Worm (Caenorhabditis elegans) whole organism, L4 larva: ENCODE data around the gene mpst-3.

Experiments used
- F26F4.8 ChIP-seq: fragments of 200-800 bp; sonication (Bioruptor generic); conservative IDR thresholded peaks from 2 replicates; pipeline ENCODE4 v1.3.6; 2022; ENCODE audit warnings: missing genetic modification characterization, missing compliant biosample characterization
- F44E2.7 ChIP-seq: fragments of 200-800 bp; sonication (Bioruptor generic); IDR thresholded peaks from 2 replicates; pipeline ENCODE4 v2.1.2; 2022; ENCODE audit warnings: missing genetic modification characterization, missing compliant biosample characterization
- F49E8.2 ChIP-seq: sonication (generic microtip); optimal IDR thresholded peaks from 2 replicates; lab custom pipeline; 2016; ENCODE audit warnings: missing compliant biosample characterization, mild to moderate bottlenecking, missing genetic modification characterization, borderline replicate concordance
- T20F7.1 ChIP-seq: fragments of 200-800 bp; sonication (Bioruptor generic); optimal IDR thresholded peaks from 2 replicates; lab custom pipeline; 2018; ENCODE audit warnings: mild to moderate bottlenecking, missing genetic modification characterization, missing compliant biosample characterization
- T26A8.4 ChIP-seq: fragments of 200-800 bp; sonication (Bioruptor generic); IDR thresholded peaks from 2 replicates; pipeline ENCODE4 v1.3.6; 2022; ENCODE audit warnings: missing genetic modification characterization, missing compliant biosample characterization
- Y48G9A.11 ChIP-seq: fragments of 200-800 bp; sonication (Bioruptor generic); IDR thresholded peaks from 2 replicates; pipeline ENCODE4 v1.3.6; 2022; ENCODE audit warnings: missing genetic modification reagents, missing genetic modification characterization, missing compliant biosample characterization
- Y75B8A.6 ChIP-seq: fragments of 200-800 bp; sonication (Bioruptor generic); IDR thresholded peaks from 2 replicates; pipeline ENCODE4 v1.3.6; 2022; ENCODE audit warnings: missing genetic modification reagents, missing genetic modification characterization, missing compliant biosample characterization
- aha-1 ChIP-seq: fragments of 150-350 bp; peaks from one replicate; lab custom pipeline; 2014; ENCODE audit warnings: missing biosample characterization, missing genetic modification characterization
- aly-2 ChIP-seq: sonication (generic microtip); optimal IDR thresholded peaks from 2 replicates; lab custom pipeline; 2018; ENCODE audit warnings: missing biosample characterization, missing genetic modification characterization
- attf-4 ChIP-seq: sonication (generic microtip); optimal IDR thresholded peaks from 3 replicates; lab custom pipeline; 2017; ENCODE audit warnings: missing biosample characterization, missing genetic modification characterization
- ceh-32 ChIP-seq: sonication (generic microtip); optimal IDR thresholded peaks from 2 replicates; lab custom pipeline; 2016; ENCODE audit warnings: mild to moderate bottlenecking, missing genetic modification characterization, missing compliant biosample characterization; ENCODE audit not compliant: poor library complexity
- ceh-62 ChIP-seq: sonication (generic microtip); optimal IDR thresholded peaks from 2 replicates; lab custom pipeline; 2017; ENCODE audit warnings: missing biosample characterization, missing genetic modification characterization
- cey-2 ChIP-seq: sonication (generic microtip); optimal IDR thresholded peaks from 3 replicates; lab custom pipeline; 2017; ENCODE audit warnings: missing genetic modification characterization, mild to moderate bottlenecking, missing compliant biosample characterization, antibody characterized with exemption, borderline replicate concordance; ENCODE audit not compliant: insufficient read depth
- ctbp-1 ChIP-seq: fragments of 200-800 bp; sonication (Bioruptor generic); IDR thresholded peaks from 2 replicates; pipeline ENCODE4 v1.3.6; 2022; ENCODE audit warnings: missing genetic modification reagents, missing genetic modification characterization, missing compliant biosample characterization
- daf-12 ChIP-seq: fragments of 150-350 bp; optimal IDR thresholded peaks from 2 replicates; lab custom pipeline; 2014; ENCODE audit warnings: missing biosample characterization, missing genetic modification reagents, missing genetic modification characterization
- daf-19 ChIP-seq: fragments of 200-800 bp; sonication (Bioruptor generic); conservative IDR thresholded peaks from 2 replicates; pipeline ENCODE4 v1.3.6; 2022; ENCODE audit warnings: missing genetic modification characterization, missing compliant biosample characterization
- daf-8 ChIP-seq: fragments of 200-800 bp; sonication (Bioruptor generic); IDR thresholded peaks from 2 replicates; pipeline ENCODE4 v1.3.6; 2022; ENCODE audit warnings: missing genetic modification characterization, missing compliant biosample characterization
- dmd-6 ChIP-seq: fragments of 200-800 bp; sonication (Bioruptor generic); IDR thresholded peaks from 2 replicates; pipeline ENCODE4 v1.3.6; 2022; ENCODE audit warnings: missing genetic modification reagents, missing genetic modification characterization, missing compliant biosample characterization
- dpl-1 ChIP-seq: fragments of 150-350 bp; optimal IDR thresholded peaks from 2 replicates; lab custom pipeline; 2014; ENCODE audit warnings: missing biosample characterization, missing genetic modification reagents, missing genetic modification characterization
- duxl-1 ChIP-seq: sonication (generic microtip); optimal IDR thresholded peaks from 2 replicates; lab custom pipeline; 2016; ENCODE audit warnings: mild to moderate bottlenecking, missing genetic modification characterization, moderate library complexity, missing compliant biosample characterization; ENCODE audit not compliant: poor library complexity
- dve-1 ChIP-seq: sonication (generic microtip); optimal IDR thresholded peaks from 2 replicates; lab custom pipeline; 2017; ENCODE audit warnings: antibody characterized with exemption, mild to moderate bottlenecking, missing genetic modification characterization, missing compliant biosample characterization; ENCODE audit not compliant: insufficient read depth
- egl-27 ChIP-seq: sonication (generic microtip); optimal IDR thresholded peaks from 3 replicates; lab custom pipeline; 2017; ENCODE audit warnings: missing biosample characterization, missing genetic modification reagents, missing genetic modification characterization
- fos-1 ChIP-seq: fragments of 150-350 bp; optimal IDR thresholded peaks from 2 replicates; lab custom pipeline; 2014; ENCODE audit warnings: missing biosample characterization, missing genetic modification characterization
- hlh-11 ChIP-seq: fragments of 200-800 bp; sonication (Bioruptor generic); optimal IDR thresholded peaks from 2 replicates; lab custom pipeline; 2018; ENCODE audit warnings: mild to moderate bottlenecking, missing genetic modification characterization, missing compliant biosample characterization
- lin-15B ChIP-seq: fragments of 150-350 bp; sonication (generic microtip); optimal IDR thresholded peaks from 3 replicates; lab custom pipeline; 2014; ENCODE audit warnings: missing biosample characterization, missing genetic modification characterization
- lin-38 ChIP-seq: fragments of 200-800 bp; sonication (Bioruptor generic); IDR thresholded peaks from 2 replicates; pipeline ENCODE4 v1.3.6; 2022; ENCODE audit warnings: missing genetic modification reagents, missing genetic modification characterization, missing compliant biosample characterization
- lin-39 ChIP-seq: fragments of 150-350 bp; optimal IDR thresholded peaks from 2 replicates; lab custom pipeline; 2014; ENCODE audit warnings: missing biosample characterization, missing genetic modification reagents, missing genetic modification characterization
- lir-3 ChIP-seq: sonication (generic microtip); optimal IDR thresholded peaks from 2 replicates; lab custom pipeline; 2016; ENCODE audit warnings: mild to moderate bottlenecking, missing genetic modification characterization, missing compliant biosample characterization
- lsy-2 ChIP-seq, 2 experiments: fragments of 150-350 bp in 1 of 2; sonication (generic microtip) in 1 of 2; optimal IDR thresholded peaks; 2 replicates each; lab custom pipeline; 2014 to 2017; ENCODE audit warnings: missing biosample characterization in 2 of 2, missing genetic modification characterization in 2 of 2
- madf-9 ChIP-seq: fragments of 200-800 bp; sonication (Bioruptor generic); conservative IDR thresholded peaks from 2 replicates; pipeline ENCODE4 v1.3.6; 2022; ENCODE audit warnings: missing genetic modification reagents, missing genetic modification characterization, missing compliant biosample characterization
- mep-1 ChIP-seq: fragments of 150-350 bp; sonication (generic microtip); optimal IDR thresholded peaks from 3 replicates; lab custom pipeline; 2014; ENCODE audit warnings: missing biosample characterization, missing genetic modification characterization
- mes-2 ChIP-seq: sonication (generic microtip); optimal IDR thresholded peaks from 2 replicates; lab custom pipeline; 2016; ENCODE audit warnings: missing genotype, mild to moderate bottlenecking, missing genetic modification characterization, missing compliant biosample characterization; ENCODE audit not compliant: poor library complexity, severe bottlenecking
- nhr-11 ChIP-seq: fragments of 150-350 bp; optimal IDR thresholded peaks from 2 replicates; lab custom pipeline; 2014; ENCODE audit warnings: missing biosample characterization, missing genetic modification characterization
- nhr-25 ChIP-seq: sonication (generic microtip); optimal IDR thresholded peaks from 2 replicates; lab custom pipeline; 2017; ENCODE audit warnings: missing genetic modification characterization, mild to moderate bottlenecking, missing compliant biosample characterization, antibody characterized with exemption, moderate library complexity, borderline replicate concordance; ENCODE audit not compliant: insufficient read depth
- nhr-41 ChIP-seq: fragments of 200-800 bp; sonication (Bioruptor generic); IDR thresholded peaks from 2 replicates; pipeline ENCODE4 v1.3.6; 2022; ENCODE audit warnings: missing genetic modification reagents, missing genetic modification characterization, missing compliant biosample characterization
- nhr-42 ChIP-seq: fragments of 200-800 bp; sonication (Bioruptor generic); IDR thresholded peaks from 2 replicates; pipeline ENCODE4 v1.3.6; 2022; ENCODE audit warnings: missing genetic modification characterization, missing compliant biosample characterization
- pha-4 ChIP-seq, 2 experiments: fragments of 150-350 bp in 1 of 2; fragments of 200-800 bp in 1 of 2; sonication (Bioruptor generic) in 1 of 2; IDR thresholded peaks in 1 of 2; optimal IDR thresholded peaks in 1 of 2; 2 replicates each; pipeline versions ENCODE4 v1.3.6 to Lab custom; 2014 to 2022; ENCODE audit warnings: missing genetic modification characterization in 2 of 2, missing genetic modification reagents in 2 of 2, missing biosample characterization in 1 of 2, missing compliant biosample characterization in 1 of 2
- php-3 ChIP-seq: fragments of 200-800 bp; sonication (Bioruptor generic); IDR thresholded peaks from 2 replicates; pipeline ENCODE4 v1.3.6; 2022; ENCODE audit warnings: missing genetic modification reagents, missing genetic modification characterization, missing compliant biosample characterization
- sdz-12 ChIP-seq: fragments of 200-800 bp; sonication (Bioruptor generic); optimal IDR thresholded peaks from 2 replicates; lab custom pipeline; 2018; ENCODE audit warnings: mild to moderate bottlenecking, missing genetic modification characterization, missing compliant biosample characterization
- spr-1 ChIP-seq: sonication (generic microtip); optimal IDR thresholded peaks from 2 replicates; lab custom pipeline; 2016; ENCODE audit warnings: mild to moderate bottlenecking, missing genetic modification characterization, missing compliant biosample characterization
- unc-130 ChIP-seq: sonication (generic microtip); optimal IDR thresholded peaks from 2 replicates; lab custom pipeline; 2016; ENCODE audit warnings: missing genetic modification reagents, missing genetic modification characterization, missing compliant biosample characterization
- unc-39 ChIP-seq: sonication (generic microtip); optimal IDR thresholded peaks from 2 replicates; lab custom pipeline; 2017; ENCODE audit warnings: missing biosample characterization, missing genetic modification characterization
- unc-62 ChIP-seq, 3 experiments: fragments of 150-350 bp in 1 of 3; sonication (generic microtip); optimal IDR thresholded peaks in 2 of 3; peaks in 1 of 3; 1 replicate in 1 of 3; 2 replicates in 2 of 3; lab custom pipeline; 2014 to 2017; ENCODE audit warnings: missing biosample characterization in 3 of 3, missing genetic modification characterization in 3 of 3, missing genetic modification reagents in 3 of 3, missing genotype in 1 of 3
- vab-7 ChIP-seq: fragments of 200-800 bp; sonication (Bioruptor generic); IDR thresholded peaks from 2 replicates; pipeline ENCODE4 v1.3.6; 2022; ENCODE audit warnings: missing genetic modification reagents, missing genetic modification characterization, missing compliant biosample characterization
- zag-1 ChIP-seq: fragments of 150-350 bp; optimal IDR thresholded peaks from 2 replicates; lab custom pipeline; 2014; ENCODE audit warnings: missing biosample characterization, missing genetic modification characterization
- zfp-2 ChIP-seq: sonication (generic microtip); optimal IDR thresholded peaks from 2 replicates; lab custom pipeline; 2016; ENCODE audit warnings: mild to moderate bottlenecking, missing genetic modification characterization, missing compliant biosample characterization
- zip-11 ChIP-seq: fragments of 200-800 bp; sonication (Bioruptor generic); IDR thresholded peaks from 2 replicates; pipeline ENCODE4 v1.3.6; 2022; ENCODE audit warnings: missing genetic modification characterization, missing compliant biosample characterization
- ztf-11 ChIP-seq: fragments of 150-350 bp; optimal IDR thresholded peaks from 2 replicates; lab custom pipeline; 2014; ENCODE audit warnings: missing biosample characterization, missing genetic modification characterization
- ztf-7 ChIP-seq: fragments of 150-350 bp; optimal IDR thresholded peaks from 2 replicates; lab custom pipeline; 2014; ENCODE audit warnings: missing biosample characterization, missing genetic modification characterization

The mpst-3 gene

DNA sequence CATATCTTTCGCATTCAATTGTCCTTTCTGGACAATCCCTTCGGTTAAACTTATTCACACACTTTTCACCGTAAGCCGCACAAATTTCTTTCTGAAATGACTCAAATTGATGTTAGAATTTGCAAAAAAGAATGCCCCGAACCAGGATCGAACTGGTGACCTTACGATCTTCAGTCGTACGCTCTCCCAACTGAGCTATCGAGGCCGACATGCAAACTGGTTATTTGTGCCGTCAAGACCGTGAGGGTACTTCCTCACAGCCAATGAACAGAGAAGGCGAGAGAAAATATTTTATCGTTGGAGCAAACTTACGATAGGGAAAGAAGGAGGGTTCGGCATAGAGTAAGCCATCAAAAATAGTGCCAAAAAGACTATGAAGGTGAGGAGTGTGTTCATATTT is 19.2 kb upstream of the mpst-3 start (continued):
- TF ChIP-seq F44E2.7 (GFP tag; lab: Robert Waterston, UW) (no peak), F49E8.2 (tag; lab: Kevin White, UChicago) (no peak), aha-1 (tag; lab: Kevin White, UChicago) (peak; percentile 93), nhr-25 (tag; lab: Kevin White, UChicago) (no peak), aly-2 (tag; lab: Kevin White, UChicago) (no peak), vab-7 (GFP tag; lab: Robert Waterston, UW) (peak; percentile 48; the same call in 1 of the 2 replicates), nhr-41 (no peak), nhr-42 (GFP tag; lab: Robert Waterston, UW) (0 out of 2 replicates have a peak, but pooled peaks have one; percentile 14), php-3 (peak; percentile 35; the same call in 1 of the 2 replicates), T26A8.4 (GFP tag; lab: Robert Waterston, UW) (peak; percentile 44; the same call in 1 of the 2 replicates), egl-27 (tag; lab: Kevin White, UChicago) (no peak), dpl-1 (GFP tag; lab: Kevin White, UChicago) (no peak), F26F4.8 (no peak), madf-9 (no peak), lin-39 (tag; lab: Kevin White, UChicago) (no peak), ztf-11 (no peak), lin-15B (tag; lab: Kevin White, UChicago) (no peak), pha-4 (GFP tag; IDR thresholded peaks at IDR 0.05; lab: Robert Waterston, UW) (no peak; the same call in 1 of the 2 replicates), pha-4 (tag; optimal IDR thresholded peaks at IDR 0.05; lab: Kevin White, UChicago) (no peak), Y48G9A.11 (GFP tag; lab: Robert Waterston, UW) (0 out of 2 replicates have a peak, but pooled peaks have one; percentile 17), lsy-2 (tag; optimal IDR thresholded peaks at IDR 0.05; lab: Kevin White, UChicago) (no peak), zip-11 (GFP tag; lab: Robert Waterston, UW) (no peak), unc-62 (GFP tag; optimal IDR thresholded peaks at IDR 0.05 in 1 of 2; lab: Kevin White, UChicago) (no peak), unc-62 (tag; optimal IDR thresholded peaks at IDR 0.05; lab: Kevin White, UChicago) (no peak), duxl-1 (tag; lab: Kevin White, UChicago) (peak; percentile 63), mep-1 (tag; lab: Kevin White, UChicago) (no peak), lin-38 (GFP tag; lab: Robert Waterston, UW) (no peak), mes-2 (peak; percentile 85), unc-130 (GFP tag; lab: Kevin White, UChicago) (no peak), attf-4 (tag; lab: Kevin White, UChicago) (no peak), zfp-2 (tag; lab: Kevin White, UChicago) (no peak), dve-1 (tag; lab: Kevin White, UChicago) (no peak), spr-1 (tag; lab: Kevin White, UChicago) (no peak), ceh-62 (tag; lab: Kevin White, UChicago) (no peak), hlh-11 (tag; lab: Kevin White, UChicago) (peak; percentile 46), ceh-32 (tag; lab: Kevin White, UChicago) (no peak), cey-2 (tag; lab: Kevin White, UChicago) (no peak), unc-39 (tag; lab: Kevin White, UChicago) (no peak), zag-1 (no peak), ctbp-1 (GFP tag; lab: Robert Waterston, UW) (0 out of 2 replicates have a peak, but pooled peaks have one; percentile 19), ztf-7 (no peak), daf-19 (no peak), fos-1 (tag; lab: Kevin White, UChicago) (no peak), sdz-12 (no peak), Y75B8A.6 (GFP tag; lab: Robert Waterston, UW) (no peak), T20F7.1 (GFP tag; lab: Kevin White, UChicago) (no peak), dmd-6 (GFP tag; lab: Robert Waterston, UW) (peak; percentile 38), nhr-11 (tag; lab: Kevin White, UChicago) (no peak), daf-8 (GFP tag; lab: Robert Waterston, UW) (no peak), lir-3 (tag; lab: Kevin White, UChicago) (no peak), daf-12 (tag; lab: Kevin White, UChicago) (no peak)
